Worm (Caenorhabditis elegans): ENCODE results near the gene tsp-10.

tsp-10 gene

DNA sequence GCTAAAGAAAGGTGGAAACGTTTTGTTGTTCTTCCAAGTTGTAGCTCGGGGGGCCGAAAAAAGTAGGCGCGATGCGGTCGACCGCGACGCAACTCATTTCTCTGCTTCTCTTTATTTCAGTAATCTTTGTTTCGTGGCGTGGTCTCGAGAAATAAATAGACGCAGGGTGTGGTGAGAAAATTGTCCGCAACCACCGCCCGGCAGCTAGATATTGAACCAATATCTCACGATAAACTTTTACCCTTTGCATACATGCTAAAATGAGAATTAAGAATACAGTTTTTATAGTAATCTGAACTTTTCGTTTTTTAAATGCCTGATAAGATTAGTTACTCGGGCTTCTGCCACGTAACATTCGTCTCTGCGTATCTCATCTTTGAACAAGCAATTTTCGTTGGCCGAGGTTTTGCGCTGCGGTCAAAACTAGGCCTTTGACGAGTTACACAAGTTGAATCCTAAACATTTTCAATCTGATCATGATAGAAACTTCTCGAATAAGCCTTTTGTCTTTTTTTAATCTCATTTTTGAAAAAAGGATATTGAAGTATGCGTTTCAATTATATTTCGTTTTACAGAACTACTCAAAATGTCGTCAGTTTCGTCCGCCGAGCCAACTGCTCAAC is 34.6 kb upstream of the tsp-10 start, which contains the start of gene gyf-1:
gyf-1 (plus strand) TSS at position 573 of the 623 bp plus-strand sequence.
- TF ChIP-seq C08G9.2 (tag; optimal IDR thresholded peaks at IDR 0.05) (peak; percentile 46), ceh-9 (tag; optimal IDR thresholded peaks at IDR 0.05) (no peak), hlh-8 (tag; optimal IDR thresholded peaks at IDR 0.05) (no peak), ceh-19 (GFP tag; optimal IDR thresholded peaks at IDR 0.05) (no peak), unc-42 (tag; optimal IDR thresholded peaks at IDR 0.05) (no peak), odd-2 (tag; optimal IDR thresholded peaks at IDR 0.05) (no peak), dve-1 (tag; optimal IDR thresholded peaks at IDR 0.05) (no peak), fkh-10 (GFP tag; optimal IDR thresholded peaks at IDR 0.05) (no peak), ztf-16 (tag; optimal IDR thresholded peaks at IDR 0.05) (no peak), ceh-14 (tag; optimal IDR thresholded peaks at IDR 0.05) (no peak), npax-4 (tag; optimal IDR thresholded peaks at IDR 0.05) (no peak), lim-6 (tag; optimal IDR thresholded peaks at IDR 0.05) (no peak), unc-55 (GFP tag; optimal IDR thresholded peaks at IDR 0.05) (peak; percentile 81), pax-1 (tag; optimal IDR thresholded peaks at IDR 0.05) (no peak), ceh-22 (tag; optimal IDR thresholded peaks at IDR 0.05) (no peak), lin-11 (tag; optimal IDR thresholded peaks at IDR 0.05) (no peak), ttx-3 (tag; optimal IDR thresholded peaks at IDR 0.05) (no peak), pqm-1 (tag; optimal IDR thresholded peaks at IDR 0.05) (no peak), ceh-6 (GFP tag; optimal IDR thresholded peaks at IDR 0.05) (no peak), unc-86 (tag; optimal IDR thresholded peaks at IDR 0.05) (no peak), pha-2 (tag; optimal IDR thresholded peaks at IDR 0.05) (no peak), fax-1 (tag; optimal IDR thresholded peaks at IDR 0.05) (no peak), elt-4 (tag; optimal IDR thresholded peaks at IDR 0.05) (no peak), pag-3 (tag; optimal IDR thresholded peaks at IDR 0.05; ENCODE audit: borderline replicate concordance) (no peak), C38D4.7 (GFP tag; optimal IDR thresholded peaks at IDR 0.05) (no peak), ceh-24 (tag; optimal IDR thresholded peaks at IDR 0.05) (no peak), che-1 (tag; optimal IDR thresholded peaks at IDR 0.05) (no peak), nhr-11 (tag; optimal IDR thresholded peaks at IDR 0.05) (no peak), sox-4 (tag; optimal IDR thresholded peaks at IDR 0.05) (no peak), nfya-1 (tag; optimal IDR thresholded peaks at IDR 0.05) (no peak), nhr-232 (tag; optimal IDR thresholded peaks at IDR 0.05) (no peak), unc-3 (GFP tag; conservative IDR thresholded peaks at IDR 0.05) (no peak), unc-3 (tag; optimal IDR thresholded peaks at IDR 0.05) (no peak), ets-4 (tag; optimal IDR thresholded peaks at IDR 0.05) (peak; percentile 36), T23F11.4 (GFP tag; optimal IDR thresholded peaks at IDR 0.05) (no peak), ceh-48 (tag; optimal IDR thresholded peaks at IDR 0.05) (no peak), madf-2 (tag; optimal IDR thresholded peaks at IDR 0.05) (no peak), tbx-7 (tag; optimal IDR thresholded peaks at IDR 0.05) (no peak), sdc-2 (tag; optimal IDR thresholded peaks at IDR 0.05) (no peak), ceh-31 (tag; optimal IDR thresholded peaks at IDR 0.05) (peak; percentile 76), F13H6.1 (tag; optimal IDR thresholded peaks at IDR 0.05) (no peak), ceh-2 (tag; optimal IDR thresholded peaks at IDR 0.05) (no peak), ceh-18 (tag; optimal IDR thresholded peaks at IDR 0.05) (peak; percentile 26), elt-2 (tag; optimal IDR thresholded peaks at IDR 0.05) (no peak), sox-2 (GFP tag; IDR thresholded peaks at IDR 0.05) (no peak), K02D7.2 (tag; optimal IDR thresholded peaks at IDR 0.05) (no peak), eyg-1 (tag; optimal IDR thresholded peaks at IDR 0.05) (no peak), mec-3 (tag; optimal IDR thresholded peaks at IDR 0.05; ENCODE audit: borderline replicate concordance) (no peak), fkh-6 (tag; optimal IDR thresholded peaks at IDR 0.05) (no peak), Y22D7AL.16 (tag; optimal IDR thresholded peaks at IDR 0.05) (no peak), syd-9 (tag; optimal IDR thresholded peaks at IDR 0.05) (no peak), pros-1 (tag; optimal IDR thresholded peaks at IDR 0.05) (no peak), ref-2 (tag; optimal IDR thresholded peaks at IDR 0.05) (no peak), hlh-30 (tag; optimal IDR thresholded peaks at IDR 0.05; ENCODE audit: insufficient read depth) (no peak)
